1 fruit fly cellular context compared by ENCODE assay signal in genomic region chr3R:11236041-11236440, dm6.
TF ChIP-seq lines count a peak whose summit lies in the region.

Gene CG31441, plus strand, starts transcription at chr3R:11236286.

TF ChIP-seq in whole organism, embryonic, 481 proteins besides CTCF, POLR2A, EP300 and RAD21 (continued from another document and continues in another):
- TF ChIP-seq CG34224 (GFP tag; IDR thresholded peaks at IDR 0.05; lab: Robert Waterston, UW; ENCODE audit: partially characterized antibody) (peak; percentile 75), MTF-1 (GFP tag; optimal IDR thresholded peaks at IDR 0.05; lab: Kevin White, UChicago; ENCODE audit: borderline replicate concordance) (no peak), yki (optimal IDR thresholded peaks at IDR 0.05; lab: Kevin White, UChicago) (no peak), tgo (GFP tag; IDR thresholded peaks at IDR 0.05; lab: Robert Waterston, UW) (no peak), bab2 (GFP tag; optimal IDR thresholded peaks at IDR 0.05; lab: Kevin White, UChicago) (no peak), NC2β (GFP tag; optimal IDR thresholded peaks at IDR 0.05; lab: Kevin White, UChicago) (no peak), shn (GFP tag; optimal IDR thresholded peaks at IDR 0.05; lab: Kevin White, UChicago) (no peak), CG33557 (GFP tag; optimal IDR thresholded peaks at IDR 0.05; lab: Kevin White, UChicago) (no peak), CG12769 (tag; optimal IDR thresholded peaks at IDR 0.05; lab: Kevin White, UChicago) (no peak), Lpt (GFP tag; optimal IDR thresholded peaks at IDR 0.05; lab: Kevin White, UChicago) (no peak), h (optimal IDR thresholded peaks at IDR 0.05; lab: Kevin White, UChicago) (no peak), CG10979 (tag; optimal IDR thresholded peaks at IDR 0.05; lab: Kevin White, UChicago) (no peak), zen2 (GFP tag; IDR thresholded peaks at IDR 0.05; lab: Robert Waterston, UW; ENCODE audit: partially characterized antibody) (no peak; the same call in 2 of the 3 replicates), phol (tag; optimal IDR thresholded peaks at IDR 0.05; lab: Kevin White, UChicago) (no peak), Side (GFP tag; optimal IDR thresholded peaks at IDR 0.05; lab: Kevin White, UChicago) (no peak), CG10543 (GFP tag; optimal IDR thresholded peaks at IDR 0.05; lab: Kevin White, UChicago) (no peak), Dref (GFP tag; IDR thresholded peaks at IDR 0.05; lab: Robert Waterston, UW) (no peak), pita (GFP tag; optimal IDR thresholded peaks at IDR 0.05; lab: Kevin White, UChicago) (no peak), gt (GFP tag; IDR thresholded peaks at IDR 0.05; lab: Robert Waterston, UW) (no peak), bcd (GFP tag; optimal IDR thresholded peaks at IDR 0.05; lab: Kevin White, UChicago) (no peak), BtbVII (GFP tag; optimal IDR thresholded peaks at IDR 0.05; lab: Kevin White, UChicago) (no peak), CG8765 (GFP tag; IDR thresholded peaks at IDR 0.05; lab: Robert Waterston, UW) (no peak), CG7928 (GFP tag; optimal IDR thresholded peaks at IDR 0.05; lab: Kevin White, UChicago) (no peak), Xrp1 (GFP tag; IDR thresholded peaks at IDR 0.05; lab: Robert Waterston, UW) (no peak), ken (GFP tag; IDR thresholded peaks at IDR 0.05; lab: Robert Waterston, UW) (no peak), CG1832 (GFP tag; optimal IDR thresholded peaks at IDR 0.05; lab: Kevin White, UChicago) (no peak), corto (GFP tag; optimal IDR thresholded peaks at IDR 0.05; lab: Kevin White, UChicago) (no peak), Ets65A (GFP tag; lab: Kevin White, UChicago) (peak; percentile 56), CG13424 (tag; optimal IDR thresholded peaks at IDR 0.05; lab: Kevin White, UChicago) (no peak), Fer1 (GFP tag; optimal IDR thresholded peaks at IDR 0.05; lab: Kevin White, UChicago) (peak; percentile 2), Dip2 (GFP tag; IDR thresholded peaks at IDR 0.05; lab: Robert Waterston, UW) (no peak), CG6689 (GFP tag; IDR thresholded peaks at IDR 0.05; lab: Robert Waterston, UW) (no peak), Oli (tag; optimal IDR thresholded peaks at IDR 0.05; lab: Kevin White, UChicago) (no peak), slbo (GFP tag; IDR thresholded peaks at IDR 0.05; lab: Robert Waterston, UW) (no peak), nau (GFP tag; optimal IDR thresholded peaks at IDR 0.05; lab: Kevin White, UChicago) (no peak), disco-r (GFP tag; optimal IDR thresholded peaks at IDR 0.05; lab: Kevin White, UChicago) (no peak), ranshi (GFP tag; IDR thresholded peaks at IDR 0.05; lab: Robert Waterston, UW) (no peak), CG18262 (tag; optimal IDR thresholded peaks at IDR 0.05; lab: Kevin White, UChicago) (no peak), Ada2b (GFP tag; IDR thresholded peaks at IDR 0.05; lab: Robert Waterston, UW) (no peak), dysf (GFP tag; IDR thresholded peaks at IDR 0.05; lab: Robert Waterston, UW) (no peak), jigr1 (GFP tag; IDR thresholded peaks at IDR 0.05; lab: Robert Waterston, UW) (no peak), CG11696 (GFP tag; IDR thresholded peaks at IDR 0.05; lab: Robert Waterston, UW) (no peak), crp (GFP tag; optimal IDR thresholded peaks at IDR 0.05; lab: Kevin White, UChicago) (peak; percentile 58 to 92), CG15073 (GFP tag; optimal IDR thresholded peaks at IDR 0.05; lab: Kevin White, UChicago) (no peak), crol (GFP tag; IDR thresholded peaks at IDR 0.05; lab: Robert Waterston, UW) (no peak), CG17361 (GFP tag; IDR thresholded peaks at IDR 0.05; lab: Robert Waterston, UW) (no peak), CG7372 (GFP tag; IDR thresholded peaks at IDR 0.05; lab: Robert Waterston, UW) (no peak), Stat92E (GFP tag; optimal IDR thresholded peaks at IDR 0.05; lab: Kevin White, UChicago) (no peak), Oaz (GFP tag; IDR thresholded peaks at IDR 0.05; lab: Robert Waterston, UW) (no peak), Hmr (GFP tag; optimal IDR thresholded peaks at IDR 0.05; lab: Kevin White, UChicago) (no peak), HLHmδ (GFP tag; optimal IDR thresholded peaks at IDR 0.05; lab: Kevin White, UChicago) (no peak), Blimp-1 (GFP tag; optimal IDR thresholded peaks at IDR 0.05; lab: Kevin White, UChicago) (no peak), lola (GFP tag; optimal IDR thresholded peaks at IDR 0.05; lab: Kevin White, UChicago) (no peak), HLH54F (GFP tag; optimal IDR thresholded peaks at IDR 0.05; lab: Kevin White, UChicago) (no peak), CG17802 (tag; optimal IDR thresholded peaks at IDR 0.05; lab: Kevin White, UChicago) (no peak), z (GFP tag; IDR thresholded peaks at IDR 0.05; lab: Robert Waterston, UW) (no peak), pfk (GFP tag; optimal IDR thresholded peaks at IDR 0.05; lab: Kevin White, UChicago) (peak; percentile 19), maf-S (GFP tag; optimal IDR thresholded peaks at IDR 0.05; lab: Kevin White, UChicago) (no peak), CG11093 (GFP tag; IDR thresholded peaks at IDR 0.05; lab: Robert Waterston, UW) (no peak), Doc3 (GFP tag; IDR thresholded peaks at IDR 0.05; lab: Robert Waterston, UW; ENCODE audit: partially characterized antibody) (peak; percentile 56; the same call in 1 of the 3 replicates), CG2889 (GFP tag; IDR thresholded peaks at IDR 0.05; lab: Robert Waterston, UW) (no peak), CG8944 (GFP tag; optimal IDR thresholded peaks at IDR 0.05; lab: Kevin White, UChicago) (no peak), Taf1 (GFP tag; IDR thresholded peaks at IDR 0.05; lab: Robert Waterston, UW) (no peak), Adf1 (GFP tag; IDR thresholded peaks at IDR 0.05; lab: Robert Waterston, UW) (no peak), Rfx (GFP tag; IDR thresholded peaks at IDR 0.05; lab: Robert Waterston, UW) (no peak), CG10959 (GFP tag; IDR thresholded peaks at IDR 0.05; lab: Robert Waterston, UW) (no peak), slou (GFP tag; optimal IDR thresholded peaks at IDR 0.05; lab: Kevin White, UChicago) (no peak), CG11085 (GFP tag; IDR thresholded peaks at IDR 0.05; lab: Robert Waterston, UW) (no peak), stc (GFP tag; IDR thresholded peaks at IDR 0.05; lab: Robert Waterston, UW) (no peak), CG6272 (GFP tag; IDR thresholded peaks at IDR 0.05; lab: Robert Waterston, UW) (no peak), sna (GFP tag; IDR thresholded peaks at IDR 0.05; lab: Robert Waterston, UW; ENCODE audit: partially characterized antibody) (0 out of 2 replicates have a peak, but pooled peaks have one; percentile 50), E2f2 (GFP tag; IDR thresholded peaks at IDR 0.05; lab: Robert Waterston, UW) (peak; percentile 81), Neu2 (GFP tag; optimal IDR thresholded peaks at IDR 0.05; lab: Kevin White, UChicago; ENCODE audit: borderline replicate concordance) (no peak), CG13287 (GFP tag; IDR thresholded peaks at IDR 0.05; lab: Robert Waterston, UW; ENCODE audit: partially characterized antibody) (peak; percentile 64; the same call in 1 of the 2 replicates), CG1233 (GFP tag; optimal IDR thresholded peaks at IDR 0.05; lab: Kevin White, UChicago) (no peak), CG18476 (GFP tag; optimal IDR thresholded peaks at IDR 0.05; lab: Kevin White, UChicago) (no peak), pum (GFP tag; optimal IDR thresholded peaks at IDR 0.05; lab: Kevin White, UChicago) (no peak), CG32772 (GFP tag; IDR thresholded peaks at IDR 0.05; lab: Robert Waterston, UW) (no peak), CG4707 (GFP tag; optimal IDR thresholded peaks at IDR 0.05; lab: Kevin White, UChicago) (no peak), Aef1 (GFP tag; IDR thresholded peaks at IDR 0.05; lab: Robert Waterston, UW) (no peak), Bgb (GFP tag; IDR thresholded peaks at IDR 0.05; lab: Robert Waterston, UW; ENCODE audit: partially characterized antibody) (0 out of 2 replicates have a peak, but pooled peaks have one; percentile 24), Tbp (GFP tag; optimal IDR thresholded peaks at IDR 0.05; lab: Kevin White, UChicago) (no peak), Camta (GFP tag; optimal IDR thresholded peaks at IDR 0.05; lab: Kevin White, UChicago) (no peak), YL-1 (GFP tag; optimal IDR thresholded peaks at IDR 0.05; lab: Kevin White, UChicago) (no peak), cwo (GFP tag; optimal IDR thresholded peaks at IDR 0.05; lab: Kevin White, UChicago) (no peak), gro (GFP tag; optimal IDR thresholded peaks at IDR 0.05; lab: Kevin White, UChicago) (no peak), CG17829 (tag; optimal IDR thresholded peaks at IDR 0.05; lab: Kevin White, UChicago) (no peak), CG18764 (GFP tag; optimal IDR thresholded peaks at IDR 0.05; lab: Kevin White, UChicago) (no peak), CG14014 (GFP tag; IDR thresholded peaks at IDR 0.05; lab: Robert Waterston, UW) (no peak), pan (optimal IDR thresholded peaks at IDR 0.05; lab: Kevin White, UChicago) (no peak), pan (GFP tag; optimal IDR thresholded peaks at IDR 0.05 in 1 of 2, IDR thresholded peaks at IDR 0.05 in 1 of 2) (no peak), NK7.1 (GFP tag; optimal IDR thresholded peaks at IDR 0.05; lab: Kevin White, UChicago) (no peak), gsb (GFP tag; IDR thresholded peaks at IDR 0.05; lab: Robert Waterston, UW) (no peak), cato (GFP tag; optimal IDR thresholded peaks at IDR 0.05; lab: Kevin White, UChicago; ENCODE audit: borderline replicate concordance) (no peak), CG12659 (GFP tag; optimal IDR thresholded peaks at IDR 0.05; lab: Kevin White, UChicago) (peak; percentile 7), CG12391 (tag; optimal IDR thresholded peaks at IDR 0.05; lab: Kevin White, UChicago) (no peak), hkb (optimal IDR thresholded peaks at IDR 0.05; lab: Kevin White, UChicago) (no peak), hkb (GFP tag; IDR thresholded peaks at IDR 0.05; lab: Robert Waterston, UW) (no peak), knrl (GFP tag; IDR thresholded peaks at IDR 0.05; lab: Robert Waterston, UW; ENCODE audit: partially characterized antibody) (peak; percentile 38; the same call in 1 of the 3 replicates), dan (GFP tag; IDR thresholded peaks at IDR 0.05; lab: Robert Waterston, UW) (no peak), grn (GFP tag; optimal IDR thresholded peaks at IDR 0.05; lab: Kevin White, UChicago) (no peak), CG8478 (optimal IDR thresholded peaks at IDR 0.05; lab: Kevin White, UChicago) (no peak), CG14050 (GFP tag; IDR thresholded peaks at IDR 0.05; lab: Robert Waterston, UW) (no peak), al (GFP tag; IDR thresholded peaks at IDR 0.05; lab: Robert Waterston, UW) (no peak), ab (GFP tag; optimal IDR thresholded peaks at IDR 0.05; lab: Kevin White, UChicago) (no peak), cas (GFP tag; IDR thresholded peaks at IDR 0.05; lab: Robert Waterston, UW) (no peak), CG8290 (GFP tag; optimal IDR thresholded peaks at IDR 0.05; lab: Kevin White, UChicago) (no peak), CG8290 (tag; optimal IDR thresholded peaks at IDR 0.05; lab: Kevin White, UChicago) (no peak), CG12219 (GFP tag; optimal IDR thresholded peaks at IDR 0.05; lab: Kevin White, UChicago) (no peak), Eip74EF (GFP tag; optimal IDR thresholded peaks at IDR 0.05; lab: Kevin White, UChicago) (no peak), vvl (GFP tag; IDR thresholded peaks at IDR 0.05; lab: Robert Waterston, UW) (0 out of 2 replicates have a peak, but pooled peaks have one; percentile 10), CG30431 (GFP tag; optimal IDR thresholded peaks at IDR 0.05; lab: Kevin White, UChicago) (no peak), dimm (GFP tag; IDR thresholded peaks at IDR 0.05; lab: Robert Waterston, UW) (no peak), nerfin-1 (tag; optimal IDR thresholded peaks at IDR 0.05; lab: Kevin White, UChicago) (no peak), odd (GFP tag; optimal IDR thresholded peaks at IDR 0.05; lab: Kevin White, UChicago) (no peak), CG1603 (tag; optimal IDR thresholded peaks at IDR 0.05; lab: Kevin White, UChicago) (peak; percentile 34), gcm (GFP tag; optimal IDR thresholded peaks at IDR 0.05; lab: Kevin White, UChicago) (no peak), sr (GFP tag; IDR thresholded peaks at IDR 0.05; lab: Robert Waterston, UW) (no peak), Max (GFP tag; optimal IDR thresholded peaks at IDR 0.05; lab: Kevin White, UChicago) (no peak), tio (GFP tag; optimal IDR thresholded peaks at IDR 0.05; lab: Kevin White, UChicago) (no peak), Opbp (GFP tag; IDR thresholded peaks at IDR 0.05; lab: Robert Waterston, UW; ENCODE audit: partially characterized antibody) (no peak; the same call in 2 of the 3 replicates), CG1792 (GFP tag; optimal IDR thresholded peaks at IDR 0.05; lab: Kevin White, UChicago) (no peak), CG17385 (GFP tag; optimal IDR thresholded peaks at IDR 0.05; lab: Kevin White, UChicago) (peak; percentile 52), onecut (GFP tag; IDR thresholded peaks at IDR 0.05; lab: Robert Waterston, UW) (no peak), MBD-R2 (GFP tag; IDR thresholded peaks at IDR 0.05; lab: Robert Waterston, UW) (peak; percentile 85), CG6765 (GFP tag; optimal IDR thresholded peaks at IDR 0.05; lab: Kevin White, UChicago) (no peak), Ets97D (GFP tag; optimal IDR thresholded peaks at IDR 0.05; lab: Kevin White, UChicago) (peak; percentile 8), Hey (tag; optimal IDR thresholded peaks at IDR 0.05; lab: Kevin White, UChicago) (no peak), sob (GFP tag; IDR thresholded peaks at IDR 0.05; lab: Robert Waterston, UW) (no peak), sc (optimal IDR thresholded peaks at IDR 0.05; lab: Kevin White, UChicago) (no peak), sc (GFP tag; optimal IDR thresholded peaks at IDR 0.05; lab: Kevin White, UChicago) (no peak), CG2116 (GFP tag; optimal IDR thresholded peaks at IDR 0.05; lab: Kevin White, UChicago) (peak; percentile 42), schlank (tag; optimal IDR thresholded peaks at IDR 0.05; lab: Kevin White, UChicago) (no peak), Nf-YA (GFP tag; IDR thresholded peaks at IDR 0.05; lab: Robert Waterston, UW) (no peak), CG6791 (GFP tag; IDR thresholded peaks at IDR 0.05; lab: Robert Waterston, UW; ENCODE audit: partially characterized antibody) (no peak), CG2202 (tag; optimal IDR thresholded peaks at IDR 0.05; lab: Kevin White, UChicago) (no peak), CG15011 (GFP tag; optimal IDR thresholded peaks at IDR 0.05; lab: Kevin White, UChicago) (no peak), chn (GFP tag; optimal IDR thresholded peaks at IDR 0.05; lab: Kevin White, UChicago) (no peak)
